Fruit fly (Drosophila melanogaster) whole organism, prepupa: ENCODE results near the gene rdx.
A peak's percentile ranks its signal among the peaks of the same experiment; 100 is the strongest.

Experiments used
- Blimp-1 ChIP-seq: fragments of 200-800 bp; sonication (Bioruptor generic); optimal IDR thresholded peaks from 3 replicates; lab custom pipeline; 2017; ENCODE audit warnings: missing biosample characterization, missing genetic modification characterization, mild to moderate bottlenecking, moderate library complexity, missing genetic modification reagents
- CG10631 ChIP-seq: fragments of 200-800 bp; sonication (Bioruptor generic); optimal IDR thresholded peaks from 2 replicates; lab custom pipeline; 2016; ENCODE audit warnings: missing biosample characterization, missing genetic modification characterization
- CG10669 ChIP-seq: fragments of 200-800 bp; sonication (Bioruptor generic); optimal IDR thresholded peaks from 3 replicates; lab custom pipeline; 2018; ENCODE audit warnings: missing biosample characterization, mild to moderate bottlenecking, missing genetic modification characterization, moderate library complexity
- CG11294 ChIP-seq: fragments of 200-800 bp; sonication (Bioruptor generic); IDR thresholded peaks from 2 replicates; pipeline ENCODE4 v1.3.6; 2022; ENCODE audit warnings: missing biosample characterization, missing genetic modification characterization
- CG11762 ChIP-seq: fragments of 200-800 bp; sonication (Bioruptor generic); optimal IDR thresholded peaks from 3 replicates; lab custom pipeline; 2016; ENCODE audit warnings: missing biosample characterization, missing genetic modification characterization; ENCODE audit not compliant: insufficient read depth
- CG11902 ChIP-seq: fragments of 200-800 bp; sonication (Bioruptor generic); optimal IDR thresholded peaks from 3 replicates; lab custom pipeline; 2016; ENCODE audit warnings: missing biosample characterization, missing genetic modification characterization
- CG15336 ChIP-seq: fragments of 200-800 bp; sonication (Bioruptor generic); IDR thresholded peaks from 2 replicates; pipeline ENCODE4 v1.3.6; 2022; ENCODE audit warnings: missing biosample characterization, missing genetic modification characterization
- CG1621 ChIP-seq: fragments of 200-800 bp; sonication (Bioruptor generic); optimal IDR thresholded peaks from 3 replicates; lab custom pipeline; 2018; ENCODE audit warnings: missing biosample characterization, mild to moderate bottlenecking, missing genetic modification characterization
- CG16779 ChIP-seq: fragments of 200-800 bp; sonication (Bioruptor generic); optimal IDR thresholded peaks from 3 replicates; lab custom pipeline; 2017; ENCODE audit warnings: missing biosample characterization, mild to moderate bottlenecking, missing genetic modification characterization
- CG3032 ChIP-seq: fragments of 200-800 bp; optimal IDR thresholded peaks from 2 replicates; lab custom pipeline; 2019; ENCODE audit warnings: missing biosample characterization, mild to moderate bottlenecking, missing genetic modification characterization, moderate library complexity
- CG32006 ChIP-seq: fragments of 200-800 bp; sonication (Bioruptor generic); optimal IDR thresholded peaks from 3 replicates; lab custom pipeline; 2017; ENCODE audit warnings: missing biosample characterization, mild to moderate bottlenecking, missing genetic modification characterization
- CG34406 ChIP-seq: fragments of 200-800 bp; sonication (Bioruptor generic); optimal IDR thresholded peaks from 3 replicates; lab custom pipeline; 2016; ENCODE audit warnings: missing biosample characterization, missing genetic modification characterization
- CG3919 ChIP-seq: fragments of 200-800 bp; sonication (Bioruptor generic); optimal IDR thresholded peaks from 3 replicates; lab custom pipeline; 2016; ENCODE audit warnings: missing biosample characterization, missing genetic modification characterization
- CG4318 ChIP-seq: fragments of 200-800 bp; sonication (Bioruptor generic); optimal IDR thresholded peaks from 3 replicates; lab custom pipeline; 2017; ENCODE audit warnings: missing biosample characterization, mild to moderate bottlenecking, missing genetic modification characterization
- CG6163 ChIP-seq: fragments of 200-800 bp; sonication (Bioruptor generic); IDR thresholded peaks from 3 replicates; pipeline ENCODE4 v1.3.6; 2022; ENCODE audit warnings: missing biosample characterization, missing genetic modification characterization
- CG6276 ChIP-seq: fragments of 200-800 bp; sonication (Bioruptor generic); optimal IDR thresholded peaks from 2 replicates; lab custom pipeline; 2017; ENCODE audit warnings: missing biosample characterization, mild to moderate bottlenecking, missing genetic modification characterization
- CG6792 ChIP-seq: fragments of 200-800 bp; sonication (Bioruptor generic); optimal IDR thresholded peaks from 3 replicates; lab custom pipeline; 2016; ENCODE audit warnings: missing biosample characterization, missing genetic modification characterization
- CG6808 ChIP-seq: fragments of 200-800 bp; sonication (Bioruptor generic); optimal IDR thresholded peaks from 3 replicates; lab custom pipeline; 2017; ENCODE audit warnings: missing biosample characterization, missing genetic modification characterization, mild to moderate bottlenecking, moderate library complexity, missing genetic modification reagents
- CG6854 ChIP-seq: fragments of 200-800 bp; sonication (Bioruptor generic); optimal IDR thresholded peaks from 2 replicates; lab custom pipeline; 2017; ENCODE audit warnings: missing biosample characterization, mild to moderate bottlenecking, missing genetic modification characterization
- CG7368 ChIP-seq: fragments of 200-800 bp; sonication (Bioruptor generic); optimal IDR thresholded peaks from 3 replicates; lab custom pipeline; 2016; ENCODE audit warnings: missing biosample characterization, missing genetic modification characterization
- CG8119 ChIP-seq: fragments of 200-800 bp; sonication (Bioruptor generic); IDR thresholded peaks from 3 replicates; pipeline ENCODE4 v1.3.6; 2022; ENCODE audit warnings: missing biosample characterization, missing genetic modification characterization
- CG8319 ChIP-seq: fragments of 200-800 bp; sonication (Bioruptor generic); optimal IDR thresholded peaks from 3 replicates; lab custom pipeline; 2016; ENCODE audit warnings: missing biosample characterization, missing genetic modification characterization
- CG8632 ChIP-seq: fragments of 200-800 bp; sonication (Bioruptor generic); optimal IDR thresholded peaks from 3 replicates; lab custom pipeline; 2016; ENCODE audit warnings: missing biosample characterization, missing genetic modification characterization
- CG9139 ChIP-seq: fragments of 200-800 bp; sonication (Bioruptor generic); optimal IDR thresholded peaks from 3 replicates; lab custom pipeline; 2017; ENCODE audit warnings: missing biosample characterization, mild to moderate bottlenecking, missing genetic modification characterization
- Eip78C ChIP-seq: fragments of 200-800 bp; sonication (Bioruptor generic); peaks from one replicate; lab custom pipeline; 2016; ENCODE audit warnings: missing biosample characterization, missing genetic modification characterization
- Eip93F ChIP-seq: fragments of 200-800 bp; sonication (Bioruptor generic); optimal IDR thresholded peaks from 2 replicates; lab custom pipeline; 2016; ENCODE audit warnings: missing biosample characterization, mild to moderate bottlenecking, missing genetic modification characterization
- Ets21C ChIP-seq: fragments of 200-800 bp; sonication (Bioruptor generic); optimal IDR thresholded peaks from 3 replicates; lab custom pipeline; 2016; ENCODE audit warnings: missing biosample characterization, missing genetic modification characterization
- Ets96B ChIP-seq: fragments of 200-800 bp; optimal IDR thresholded peaks from 2 replicates; lab custom pipeline; 2019; ENCODE audit warnings: missing biosample characterization, mild to moderate bottlenecking, missing genetic modification characterization, moderate library complexity
- Gug ChIP-seq: fragments of 200-800 bp; sonication (Bioruptor generic); IDR thresholded peaks from 2 replicates; pipeline ENCODE4 v1.3.6; 2022; ENCODE audit warnings: missing biosample characterization, missing genetic modification characterization
- Hr38 ChIP-seq: sonication (Bioruptor generic); optimal IDR thresholded peaks from 2 replicates; lab custom pipeline; 2016; ENCODE audit warnings: missing biosample characterization, missing genetic modification characterization
- Lpt ChIP-seq: fragments of 200-800 bp; sonication (Bioruptor generic); optimal IDR thresholded peaks from 3 replicates; lab custom pipeline; 2016; ENCODE audit warnings: missing biosample characterization, missing genetic modification characterization
- Met ChIP-seq: fragments of 200-800 bp; sonication (Bioruptor generic); optimal IDR thresholded peaks from 3 replicates; lab custom pipeline; 2016; ENCODE audit warnings: missing biosample characterization, missing genetic modification characterization
- OdsH ChIP-seq: fragments of 200-800 bp; sonication (Bioruptor generic); optimal IDR thresholded peaks from 3 replicates; lab custom pipeline; 2016; ENCODE audit warnings: missing biosample characterization, missing genetic modification characterization
- Smox ChIP-seq: fragments of 200-800 bp; sonication (Bioruptor generic); optimal IDR thresholded peaks from 3 replicates; lab custom pipeline; 2016; ENCODE audit warnings: missing biosample characterization, missing genetic modification characterization
- Sox14 ChIP-seq: fragments of 200-800 bp; sonication (Bioruptor generic); optimal IDR thresholded peaks from 3 replicates; lab custom pipeline; 2016; ENCODE audit warnings: missing biosample characterization, missing genetic modification characterization
- achi ChIP-seq: fragments of 200-800 bp; sonication (Bioruptor generic); optimal IDR thresholded peaks from 3 replicates; lab custom pipeline; 2016; ENCODE audit warnings: missing biosample characterization, missing genetic modification characterization
- acj6 ChIP-seq: fragments of 200-800 bp; sonication (Bioruptor generic); optimal IDR thresholded peaks from 3 replicates; lab custom pipeline; 2016; ENCODE audit warnings: missing biosample characterization, missing genetic modification characterization
- cyc ChIP-seq: fragments of 200-800 bp; sonication (Bioruptor generic); optimal IDR thresholded peaks from 3 replicates; lab custom pipeline; 2016; ENCODE audit warnings: missing biosample characterization, missing genetic modification characterization
- dsx ChIP-seq: fragments of 200-800 bp; optimal IDR thresholded peaks from 3 replicates; lab custom pipeline; 2019; ENCODE audit warnings: missing biosample characterization, mild to moderate bottlenecking, missing genetic modification characterization, moderate library complexity; ENCODE audit not compliant: poor library complexity, severe bottlenecking
- esn ChIP-seq: fragments of 200-800 bp; sonication (Bioruptor generic); optimal IDR thresholded peaks from 2 replicates; lab custom pipeline; 2016; ENCODE audit warnings: missing biosample characterization, mild to moderate bottlenecking, missing genetic modification characterization, moderate library complexity
- fd59A ChIP-seq: fragments of 200-800 bp; sonication (Bioruptor generic); optimal IDR thresholded peaks from 2 replicates; lab custom pipeline; 2017; ENCODE audit warnings: missing biosample characterization, mild to moderate bottlenecking, missing genetic modification characterization, missing genetic modification reagents
- fd85E ChIP-seq: fragments of 200-800 bp; sonication (Bioruptor generic); optimal IDR thresholded peaks from 3 replicates; lab custom pipeline; 2016; ENCODE audit warnings: missing biosample characterization, missing genetic modification characterization
- fkh ChIP-seq: fragments of 200-800 bp; sonication (Bioruptor generic); optimal IDR thresholded peaks from 3 replicates; lab custom pipeline; 2017; ENCODE audit warnings: missing biosample characterization, mild to moderate bottlenecking, missing genetic modification characterization, moderate library complexity
- lz ChIP-seq: fragments of 200-800 bp; sonication (Bioruptor generic); optimal IDR thresholded peaks from 3 replicates; lab custom pipeline; 2016; ENCODE audit warnings: missing biosample characterization, missing genetic modification characterization
- net ChIP-seq: fragments of 200-800 bp; sonication (Bioruptor generic); optimal IDR thresholded peaks from 3 replicates; lab custom pipeline; 2016; ENCODE audit warnings: missing biosample characterization, missing genetic modification characterization
- pdm3 ChIP-seq: fragments of 200-800 bp; sonication (Bioruptor generic); optimal IDR thresholded peaks from 3 replicates; lab custom pipeline; 2016; ENCODE audit warnings: missing biosample characterization, missing genetic modification characterization
- ss ChIP-seq, 2 experiments: fragments of 200-800 bp; sonication (Bioruptor generic); optimal IDR thresholded peaks; 2 replicates in 1 of 2; 3 replicates in 1 of 2; lab custom pipeline; 2017 to 2018; ENCODE audit warnings: mild to moderate bottlenecking in 2 of 2, missing biosample characterization in 2 of 2, missing genetic modification characterization in 2 of 2, moderate library complexity in 1 of 2
- svp ChIP-seq: fragments of 200-800 bp; sonication (Bioruptor generic); peaks from one replicate; lab custom pipeline; 2016; ENCODE audit warnings: missing biosample characterization, missing genetic modification characterization
- topi ChIP-seq: fragments of 200-800 bp; sonication (Bioruptor generic); optimal IDR thresholded peaks from 3 replicates; lab custom pipeline; 2016; ENCODE audit warnings: missing biosample characterization, missing genetic modification characterization
- vri ChIP-seq: fragments of 200-800 bp; sonication (Bioruptor generic); optimal IDR thresholded peaks from 3 replicates; lab custom pipeline; 2016; ENCODE audit warnings: missing biosample characterization, mild to moderate bottlenecking, missing genetic modification characterization

The rdx gene

DNA sequence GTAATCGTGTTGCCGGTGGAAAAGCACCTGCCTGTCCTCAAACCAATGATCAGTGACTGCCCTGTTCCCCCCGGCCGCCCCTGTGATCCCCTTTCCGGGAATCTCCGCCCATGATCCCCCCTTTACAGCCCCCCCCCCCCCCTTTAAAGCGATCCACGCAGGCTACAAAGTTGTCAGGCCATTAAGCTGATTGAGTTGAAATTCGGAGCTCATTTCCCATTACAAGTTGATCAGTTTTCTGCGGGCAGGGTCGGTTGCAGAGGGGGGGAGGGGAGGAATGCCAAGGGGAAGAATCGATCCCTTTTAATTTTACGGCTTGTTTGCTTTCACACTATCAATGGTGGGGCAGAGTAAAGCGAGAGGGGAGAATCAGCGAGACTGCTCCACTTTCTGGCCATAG, 97.9 kb downstream of the rdx start:
- TF ChIP-seq dsx (GFP tag; lab: Kevin White, UChicago) = peak; percentile 91
- TF ChIP-seq cyc (GFP tag; lab: Kevin White, UChicago) = no peak

DNA sequence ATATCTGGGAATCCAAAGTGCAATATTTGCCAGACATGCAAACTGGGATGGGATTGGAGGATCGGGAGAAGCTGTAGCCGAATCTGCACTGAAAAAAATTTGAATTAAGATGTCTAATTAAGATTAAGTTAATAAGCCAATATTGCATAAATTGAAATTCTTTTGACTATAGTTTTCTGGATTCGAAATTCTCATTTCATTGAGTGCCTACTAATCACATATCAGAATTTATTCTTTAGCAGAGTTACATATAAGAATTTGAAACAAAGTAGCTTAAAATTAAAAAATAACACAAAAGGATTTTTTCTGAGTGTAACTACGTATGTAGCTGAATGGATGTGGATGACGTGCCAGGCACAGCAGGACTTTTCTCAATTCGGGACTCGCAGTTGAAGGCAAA, 100.0 kb downstream of the rdx start:
- no peak for TF ChIP-seq CG1621 (tag; lab: Kevin White, UChicago)
- TF ChIP-seq Ets96B (tag; lab: Kevin White, UChicago) = peak; percentile 30
- TF ChIP-seq topi (GFP tag; lab: Kevin White, UChicago) = peak; percentile 57
- TF ChIP-seq CG6854 (GFP tag; lab: Kevin White, UChicago) = no peak
- peak; percentile 19 for TF ChIP-seq fd59A (GFP tag; lab: Kevin White, UChicago)
- no peak for TF ChIP-seq CG9139 (GFP tag; lab: Kevin White, UChicago)
- peak; percentile 32 for TF ChIP-seq CG8632 (GFP tag; lab: Kevin White, UChicago)
- peak; percentile 55 for TF ChIP-seq dsx (GFP tag; lab: Kevin White, UChicago)
- TF ChIP-seq CG10669 (GFP tag; lab: Kevin White, UChicago) = no peak
- TF ChIP-seq net (GFP tag; lab: Kevin White, UChicago) = no peak
- no peak for TF ChIP-seq CG16779 (tag; lab: Kevin White, UChicago)
- no peak for TF ChIP-seq CG11762 (GFP tag; lab: Kevin White, UChicago)
- peak; percentile 80 for TF ChIP-seq svp
- no peak for TF ChIP-seq CG15336 (GFP tag; lab: Robert Waterston, UW)
- TF ChIP-seq vri = peak; percentile 27
- TF ChIP-seq CG10631 (GFP tag; lab: Kevin White, UChicago) = no peak
- TF ChIP-seq CG8319 (GFP tag; lab: Kevin White, UChicago) = no peak
- no peak for TF ChIP-seq ss (GFP tag; optimal IDR thresholded peaks at IDR 0.05; lab: Kevin White, UChicago)
- peak; percentile 26 for TF ChIP-seq pdm3
- TF ChIP-seq acj6 (GFP tag; lab: Kevin White, UChicago) = peak; percentile 48
- peak; percentile 35 for TF ChIP-seq CG6792 (GFP tag; lab: Kevin White, UChicago)
- TF ChIP-seq fkh = no peak
- peak; percentile 5 for TF ChIP-seq CG3919 (GFP tag; lab: Kevin White, UChicago)
- TF ChIP-seq Hr38 = no peak
- no peak for TF ChIP-seq CG3032 (tag; lab: Kevin White, UChicago)
- no peak for TF ChIP-seq CG6276 (GFP tag; lab: Kevin White, UChicago)
- no peak for TF ChIP-seq Gug
- peak; percentile 49 for TF ChIP-seq Sox14 (GFP tag; lab: Kevin White, UChicago)
- peak; percentile 28 for TF ChIP-seq OdsH
- no peak for TF ChIP-seq CG11294
- TF ChIP-seq esn (GFP tag; lab: Kevin White, UChicago) = peak; percentile 61
- no peak for TF ChIP-seq CG11902 (GFP tag; lab: Kevin White, UChicago)
- no peak for TF ChIP-seq CG4318 (GFP tag; lab: Kevin White, UChicago)
- no peak for TF ChIP-seq Blimp-1
- TF ChIP-seq fd85E = no peak
- peak; percentile 88 for TF ChIP-seq Eip78C (GFP tag; lab: Kevin White, UChicago)
- TF ChIP-seq lz = peak; percentile 49
- no peak for TF ChIP-seq CG6808
- TF ChIP-seq CG34406 (GFP tag; lab: Kevin White, UChicago) = peak; percentile 31
- TF ChIP-seq CG32006 (GFP tag; lab: Kevin White, UChicago) = peak; percentile 22
- no peak for TF ChIP-seq CG6163 (GFP tag; lab: Robert Waterston, UW)
- peak; percentile 61 for TF ChIP-seq Smox (GFP tag; lab: Kevin White, UChicago)
- TF ChIP-seq CG8119 (GFP tag; lab: Robert Waterston, UW) = 0 out of 3 replicates have a peak, but pooled peaks have one; percentile 22
- no peak for TF ChIP-seq Lpt
- peak; percentile 39 for TF ChIP-seq Ets21C (GFP tag; lab: Kevin White, UChicago)
- no peak for TF ChIP-seq Eip93F (GFP tag; lab: Kevin White, UChicago)
- TF ChIP-seq cyc (GFP tag; lab: Kevin White, UChicago) = peak; percentile 10
- TF ChIP-seq Met (GFP tag; lab: Kevin White, UChicago) = peak; percentile 73
- TF ChIP-seq CG7368 (GFP tag; lab: Kevin White, UChicago) = no peak
- TF ChIP-seq achi (GFP tag; lab: Kevin White, UChicago) = peak; percentile 53
